Worm (Caenorhabditis elegans) whole organism, young adult: ENCODE data around the gene acly-2.

Experiments
- B0019.2 ChIP-seq: fragments of 200-800 bp; sonication (Bioruptor generic); conservative IDR thresholded peaks from 2 replicates; pipeline ENCODE4 v1.3.6; 2022; ENCODE audit warnings: missing genetic modification reagents, missing genetic modification characterization, missing compliant biosample characterization
- F37B4.10 ChIP-seq: fragments of 200-800 bp; sonication (Bioruptor generic); IDR thresholded peaks from 2 replicates; pipeline ENCODE4 v1.3.6; 2022; ENCODE audit warnings: missing genetic modification characterization, missing compliant biosample characterization
- F39B2.1 ChIP-seq: fragments of 200-800 bp; sonication (Bioruptor generic); IDR thresholded peaks from 2 replicates; pipeline ENCODE4 v1.3.6; 2022; ENCODE audit warnings: missing genetic modification reagents, missing genetic modification characterization, missing compliant biosample characterization
- F49E8.2 ChIP-seq: sonication (generic microtip); optimal IDR thresholded peaks from 3 replicates; lab custom pipeline; 2017; ENCODE audit warnings: missing genetic modification characterization, mild to moderate bottlenecking, missing compliant biosample characterization, antibody characterized with exemption, moderate library complexity; ENCODE audit not compliant: insufficient read depth
- T07F8.4 ChIP-seq: sonication (generic microtip); optimal IDR thresholded peaks from 2 replicates; lab custom pipeline; 2016; ENCODE audit warnings: mild to moderate bottlenecking, missing genetic modification characterization, moderate library complexity, missing compliant biosample characterization
- Y67H2A.10 ChIP-seq: fragments of 200-800 bp; sonication (Bioruptor generic); conservative IDR thresholded peaks from 2 replicates; pipeline ENCODE4 v1.3.6; 2022; ENCODE audit warnings: missing genetic modification reagents, missing genetic modification characterization, missing compliant biosample characterization
- ama-1 ChIP-seq, 3 experiments: fragments of 150-350 bp in 1 of 3; sonication (generic microtip) in 2 of 3; optimal IDR thresholded peaks; 2 replicates each; lab custom pipeline; 2014 to 2018; ENCODE audit warnings: missing biosample characterization in 2 of 3, missing genetic modification characterization in 2 of 3, missing genetic modification reagents in 2 of 3
- athp-1 ChIP-seq: sonication (generic microtip); optimal IDR thresholded peaks from 2 replicates; lab custom pipeline; 2017; ENCODE audit warnings: mild to moderate bottlenecking, missing genetic modification characterization, missing compliant biosample characterization
- bed-2 ChIP-seq: fragments of 200-800 bp; sonication (Bioruptor generic); IDR thresholded peaks from 2 replicates; pipeline ENCODE4 v1.3.6; 2022; ENCODE audit warnings: missing genetic modification reagents, missing genetic modification characterization, missing compliant biosample characterization
- cebp-2 ChIP-seq: fragments of 200-800 bp; sonication (Bioruptor generic); IDR thresholded peaks from 2 replicates; pipeline ENCODE4 v1.3.6; 2022; ENCODE audit warnings: missing genetic modification characterization, missing compliant biosample characterization
- ceh-27 ChIP-seq: fragments of 200-800 bp; sonication (Bioruptor generic); optimal IDR thresholded peaks from 2 replicates; lab custom pipeline; 2018; ENCODE audit warnings: mild to moderate bottlenecking, missing genetic modification characterization, moderate library complexity, missing compliant biosample characterization
- chd-7 ChIP-seq: sonication (generic microtip); optimal IDR thresholded peaks from 2 replicates; lab custom pipeline; 2016; ENCODE audit warnings: mild to moderate bottlenecking, missing genetic modification characterization, moderate library complexity, missing compliant biosample characterization
- dox-1 ChIP-seq: fragments of 200-800 bp; sonication (Bioruptor generic); IDR thresholded peaks from 2 replicates; pipeline ENCODE4 v1.3.6; 2022; ENCODE audit warnings: missing genetic modification reagents, missing genetic modification characterization, missing compliant biosample characterization
- dpl-1 ChIP-seq: fragments of 150-350 bp; optimal IDR thresholded peaks from 2 replicates; lab custom pipeline; 2014; ENCODE audit warnings: missing biosample characterization, missing genetic modification reagents, missing genetic modification characterization
- egrh-3 ChIP-seq: fragments of 200-800 bp; sonication (Bioruptor generic); IDR thresholded peaks from 2 replicates; pipeline ENCODE4 v1.3.6; 2022; ENCODE audit warnings: missing genetic modification reagents, missing genetic modification characterization, missing compliant biosample characterization
- hrde-1 ChIP-seq: sonication (generic microtip); optimal IDR thresholded peaks from 2 replicates; lab custom pipeline; 2016; ENCODE audit warnings: missing genetic modification characterization, mild to moderate bottlenecking, missing compliant biosample characterization, moderate library complexity, missing genotype, missing genetic modification reagents, borderline replicate concordance
- let-607 ChIP-seq, 2 experiments: fragments of 200-800 bp in 1 of 2; sonication (Bioruptor generic) in 1 of 2; sonication (generic microtip) in 1 of 2; optimal IDR thresholded peaks; 2 replicates each; lab custom pipeline; 2016 to 2018; ENCODE audit warnings: mild to moderate bottlenecking in 2 of 2, missing compliant biosample characterization in 2 of 2, missing genetic modification characterization in 2 of 2, moderate library complexity in 2 of 2, missing genotype in 1 of 2
- lin-40 ChIP-seq: sonication (generic microtip); optimal IDR thresholded peaks from 2 replicates; lab custom pipeline; 2016; ENCODE audit warnings: missing genetic modification characterization, mild to moderate bottlenecking, missing compliant biosample characterization, missing genotype, missing genetic modification reagents
- lsl-1 ChIP-seq: fragments of 200-800 bp; sonication (Bioruptor generic); optimal IDR thresholded peaks from 2 replicates; lab custom pipeline; 2018; ENCODE audit warnings: mild to moderate bottlenecking, missing genetic modification characterization, moderate library complexity, missing compliant biosample characterization
- lsy-27 ChIP-seq: sonication (generic microtip); optimal IDR thresholded peaks from 2 replicates; lab custom pipeline; 2017; ENCODE audit warnings: missing genetic modification characterization, mild to moderate bottlenecking, missing compliant biosample characterization, antibody characterized with exemption, missing genotype, borderline replicate concordance; ENCODE audit not compliant: insufficient read depth
- madf-3 ChIP-seq: fragments of 200-800 bp; sonication (Bioruptor generic); IDR thresholded peaks from 2 replicates; pipeline ENCODE4 v1.3.6; 2022; ENCODE audit warnings: missing genetic modification reagents, missing genetic modification characterization, missing compliant biosample characterization
- madf-6 ChIP-seq: fragments of 200-800 bp; sonication (Bioruptor generic); IDR thresholded peaks from 2 replicates; pipeline ENCODE4 v1.3.6; 2022; ENCODE audit warnings: missing genetic modification reagents, missing genetic modification characterization, missing compliant biosample characterization
- mes-4 ChIP-seq: sonication (generic microtip); optimal IDR thresholded peaks from 2 replicates; lab custom pipeline; 2016; ENCODE audit warnings: missing genotype, missing genetic modification characterization, missing compliant biosample characterization
- mxl-1 ChIP-seq: sonication (generic microtip); optimal IDR thresholded peaks from 2 replicates; lab custom pipeline; 2016; ENCODE audit warnings: missing genetic modification characterization, missing compliant biosample characterization
- nhr-80 ChIP-seq: sonication (generic microtip); optimal IDR thresholded peaks from 2 replicates; lab custom pipeline; 2016; ENCODE audit warnings: missing genetic modification characterization, missing compliant biosample characterization
- nhr-90 ChIP-seq: sonication (generic microtip); optimal IDR thresholded peaks from 2 replicates; lab custom pipeline; 2016; ENCODE audit warnings: missing genotype, mild to moderate bottlenecking, missing genetic modification characterization, missing compliant biosample characterization
- pha-4 ChIP-seq: fragments of 150-350 bp; sonication (generic microtip); optimal IDR thresholded peaks from 2 replicates; lab custom pipeline; 2014; ENCODE audit warnings: missing biosample characterization, missing genetic modification reagents, missing genetic modification characterization
- repo-1 ChIP-seq: sonication (generic microtip); optimal IDR thresholded peaks from 2 replicates; lab custom pipeline; 2017; ENCODE audit warnings: mild to moderate bottlenecking, missing genetic modification characterization, missing compliant biosample characterization
- sea-2 ChIP-seq: fragments of 200-800 bp; sonication (Bioruptor generic); IDR thresholded peaks from 2 replicates; pipeline ENCODE4 v1.3.6; 2022; ENCODE audit warnings: missing genetic modification characterization, missing compliant biosample characterization
- sptf-2 ChIP-seq: fragments of 200-800 bp; sonication (Bioruptor generic); optimal IDR thresholded peaks from 2 replicates; lab custom pipeline; 2018; ENCODE audit warnings: mild to moderate bottlenecking, missing genetic modification characterization, missing compliant biosample characterization
- tbx-9 ChIP-seq: sonication (generic microtip); optimal IDR thresholded peaks from 2 replicates; lab custom pipeline; 2016; ENCODE audit warnings: borderline replicate concordance, missing genetic modification characterization, inconsistent platforms, missing compliant biosample characterization
- unc-130 ChIP-seq: sonication (generic microtip); optimal IDR thresholded peaks from 2 replicates; lab custom pipeline; 2016; ENCODE audit warnings: missing genetic modification reagents, missing genetic modification characterization, missing compliant biosample characterization
- unc-62 ChIP-seq: fragments of 150-350 bp; optimal IDR thresholded peaks from 2 replicates; lab custom pipeline; 2014; ENCODE audit warnings: missing biosample characterization, missing genetic modification reagents, missing genetic modification characterization
- zim-3 ChIP-seq: sonication (generic microtip); optimal IDR thresholded peaks from 2 replicates; lab custom pipeline; 2017; ENCODE audit warnings: mild to moderate bottlenecking, missing genetic modification characterization, moderate library complexity, missing compliant biosample characterization
- ztf-25 ChIP-seq: fragments of 200-800 bp; sonication (Bioruptor generic); IDR thresholded peaks from 2 replicates; pipeline ENCODE4 v1.3.6; 2022; ENCODE audit warnings: missing genetic modification reagents, missing genetic modification characterization, missing compliant biosample characterization
- ztf-26 ChIP-seq: sonication (generic microtip); optimal IDR thresholded peaks from 2 replicates; lab custom pipeline; 2017; ENCODE audit warnings: missing genetic modification characterization, missing compliant biosample characterization
- ztf-28 ChIP-seq: fragments of 200-800 bp; sonication (Bioruptor generic); IDR thresholded peaks from 2 replicates; pipeline ENCODE4 v1.3.6; 2022; ENCODE audit warnings: missing genetic modification reagents, missing genetic modification characterization, missing compliant biosample characterization

Gene acly-2

ce11 chrV:13092349-13092748, 23.9 kb upstream of the acly-2 start, which contains the start of gene lurp-4:
Gene lurp-4, plus strand, starts transcription at chrV:13092649.
- TF ChIP-seq madf-6 (no peak), zim-3 (no peak), mxl-1 (tag; lab: Kevin White, UChicago) (no peak), lsy-27 (tag; lab: Kevin White, UChicago) (no peak), egrh-3 (GFP tag; lab: Robert Waterston, UW) (no peak), ztf-25 (GFP tag; lab: Robert Waterston, UW) (no peak)

DNA sequence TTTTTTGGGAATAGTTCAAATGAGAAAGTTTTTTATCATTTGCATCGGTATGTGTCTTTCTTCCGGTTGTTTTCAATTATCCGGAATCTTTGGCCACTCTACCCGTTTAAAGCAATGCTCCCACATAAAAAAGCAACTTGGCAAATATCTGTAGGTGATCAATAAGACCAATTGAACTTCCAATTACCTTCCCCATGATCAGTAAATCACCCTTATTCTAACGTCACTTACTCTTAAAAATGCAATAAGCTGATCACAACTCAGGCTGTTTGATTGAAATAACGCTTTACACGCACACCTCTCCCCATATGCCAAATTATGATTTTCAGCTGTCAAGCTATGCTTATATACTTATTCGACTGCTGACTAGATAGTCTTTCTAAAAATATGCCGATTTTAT, 20.6 kb upstream of the acly-2 start, which contains the start of gene C34B4.5:
Gene C34B4.5 (plus strand): TSS at position 301 of the 400 bp plus-strand sequence.
- TF ChIP-seq ztf-25 (GFP tag; lab: Robert Waterston, UW) (no peak), athp-1 (tag; lab: Kevin White, UChicago) (no peak)
- TF ChIP-seq, all 124 proteins: peak for 0

DNA sequence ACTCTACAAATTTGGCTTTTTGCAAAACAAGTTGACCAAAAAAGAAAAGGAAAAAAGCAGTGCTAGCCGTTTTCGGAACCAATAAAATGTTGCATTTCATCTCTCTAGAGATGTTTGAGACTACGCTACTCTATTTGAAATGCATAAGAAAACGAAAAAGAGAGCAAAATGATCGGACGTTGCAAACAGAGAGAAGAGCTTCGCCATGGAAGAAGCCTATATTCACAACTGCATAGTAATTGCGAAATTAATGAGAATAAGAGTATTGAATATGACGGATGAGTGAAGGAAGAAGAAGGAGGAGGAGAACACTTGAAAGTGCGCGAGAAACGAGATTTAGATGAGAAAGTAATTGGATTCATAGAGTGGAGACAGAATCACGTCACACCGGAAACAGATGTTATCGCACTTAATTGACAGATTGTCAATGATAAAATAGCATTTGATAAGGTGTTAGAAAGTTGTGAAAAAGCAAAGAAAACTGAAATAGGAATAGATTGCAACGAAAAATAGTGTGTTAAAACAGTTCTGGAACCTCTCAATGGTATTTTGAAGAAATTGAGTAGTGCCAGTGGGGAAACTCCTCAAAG, 10.4 kb upstream of the acly-2 start:
- peak; percentile 64 for TF ChIP-seq unc-62 (GFP tag; lab: Kevin White, UChicago)
- no peak for TF ChIP-seq F49E8.2 (tag; lab: Kevin White, UChicago)

DNA sequence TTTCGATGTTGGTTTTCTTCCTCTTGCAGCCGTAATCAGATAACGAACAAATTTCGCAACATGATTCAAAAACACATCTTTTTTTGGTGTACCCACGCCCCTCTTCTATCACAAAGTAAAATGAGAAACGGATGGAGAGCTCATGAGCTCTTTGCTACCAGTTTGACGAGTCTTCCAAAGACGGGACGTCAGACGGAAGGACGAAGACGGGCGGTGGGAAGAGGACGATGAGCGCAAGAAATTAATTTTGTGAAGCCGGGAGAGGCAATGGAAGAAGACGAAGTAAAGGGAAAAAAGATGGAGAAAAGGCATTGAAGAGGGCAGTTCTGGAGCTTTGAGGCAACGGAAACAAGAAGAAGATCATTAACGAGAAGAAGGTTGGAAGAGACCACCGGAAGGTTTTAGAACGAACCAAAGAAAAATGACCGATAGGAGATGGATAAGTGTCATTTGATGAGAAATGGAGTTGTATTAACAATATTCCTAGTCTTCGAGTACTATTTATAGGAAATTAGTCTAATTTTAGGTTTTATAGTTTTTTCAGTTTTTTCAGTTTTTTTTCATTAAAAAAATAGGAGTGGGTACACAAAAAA, 4.6 kb upstream of the acly-2 start:
- no peak for TF ChIP-seq ztf-28 (GFP tag; lab: Robert Waterston, UW)
- no peak for TF ChIP-seq chd-7 (tag; lab: Kevin White, UChicago)
- TF ChIP-seq nhr-90 (tag; lab: Kevin White, UChicago) = no peak
- TF ChIP-seq Y67H2A.10 = no peak
- no peak for TF ChIP-seq T07F8.4 (tag; lab: Kevin White, UChicago)
- TF ChIP-seq dpl-1 (GFP tag; lab: Kevin White, UChicago) = no peak
- no peak for TF ChIP-seq hrde-1
- no peak for TF ChIP-seq sptf-2 (GFP tag; lab: Kevin White, UChicago)
- TF ChIP-seq lin-40 (tag; lab: Kevin White, UChicago) = no peak
- TF ChIP-seq tbx-9 = no peak
- TF ChIP-seq let-607 (tag; optimal IDR thresholded peaks at IDR 0.05; lab: Kevin White, UChicago) = no peak
- no peak for TF ChIP-seq lsl-1 (GFP tag; lab: Kevin White, UChicago)
- no peak for TF ChIP-seq ama-1 (optimal IDR thresholded peaks at IDR 0.05; lab: Kevin White, UChicago)
- TF ChIP-seq ama-1 (GFP tag; optimal IDR thresholded peaks at IDR 0.05; lab: Kevin White, UChicago) = no peak
- no peak for TF ChIP-seq ceh-27 (GFP tag; lab: Kevin White, UChicago)
- no peak for TF ChIP-seq madf-3 (GFP tag; lab: Robert Waterston, UW)
- TF ChIP-seq B0019.2 (GFP tag; lab: Robert Waterston, UW) = no peak
- no peak for TF ChIP-seq pha-4 (tag; lab: Kevin White, UChicago)
- TF ChIP-seq nhr-80 (tag; lab: Kevin White, UChicago) = no peak
- no peak for TF ChIP-seq cebp-2

DNA sequence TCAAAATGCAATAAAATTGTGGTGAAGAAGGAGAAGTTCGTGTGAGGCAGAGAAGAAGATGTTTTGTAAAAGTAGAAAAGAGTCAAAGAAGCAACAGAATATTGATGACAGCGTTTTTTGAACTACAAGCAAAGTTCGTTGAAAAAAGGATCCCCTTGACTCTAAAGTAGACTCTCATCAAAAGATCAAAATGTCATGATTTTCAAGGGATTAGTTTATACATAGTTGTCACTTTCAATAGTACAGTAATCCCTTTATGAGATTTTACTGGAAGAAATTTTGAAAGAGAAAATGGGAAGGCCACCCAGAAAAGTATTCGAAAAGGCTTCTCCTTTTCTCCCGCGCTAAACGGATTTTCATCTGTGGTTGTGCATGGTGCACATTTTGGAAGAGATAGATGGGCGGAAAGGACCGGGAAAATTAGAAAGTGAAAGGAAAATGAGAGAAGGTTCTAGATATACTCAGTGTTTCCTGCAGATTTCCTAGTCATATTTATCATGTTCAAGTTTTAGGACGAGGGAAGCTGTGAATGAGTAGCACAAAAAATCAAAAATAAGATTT, 3.3 kb upstream of the acly-2 start:
- no peak for TF ChIP-seq mes-4
- TF ChIP-seq unc-130 = no peak
- no peak for TF ChIP-seq sea-2 (GFP tag; lab: Robert Waterston, UW)
- TF ChIP-seq nhr-90 (tag; lab: Kevin White, UChicago) = no peak
- no peak for TF ChIP-seq F37B4.10
- TF ChIP-seq repo-1 (tag; lab: Kevin White, UChicago) = no peak
- TF ChIP-seq bed-2 = no peak
- no peak for TF ChIP-seq athp-1 (tag; lab: Kevin White, UChicago)
- no peak for TF ChIP-seq dox-1 (GFP tag; lab: Robert Waterston, UW)
- no peak for TF ChIP-seq mxl-1 (tag; lab: Kevin White, UChicago)
- TF ChIP-seq F39B2.1 = no peak
- no peak for TF ChIP-seq ztf-26 (tag; lab: Kevin White, UChicago)
